Worm (Caenorhabditis elegans): ENCODE data around the gene srx-65.

DNA sequence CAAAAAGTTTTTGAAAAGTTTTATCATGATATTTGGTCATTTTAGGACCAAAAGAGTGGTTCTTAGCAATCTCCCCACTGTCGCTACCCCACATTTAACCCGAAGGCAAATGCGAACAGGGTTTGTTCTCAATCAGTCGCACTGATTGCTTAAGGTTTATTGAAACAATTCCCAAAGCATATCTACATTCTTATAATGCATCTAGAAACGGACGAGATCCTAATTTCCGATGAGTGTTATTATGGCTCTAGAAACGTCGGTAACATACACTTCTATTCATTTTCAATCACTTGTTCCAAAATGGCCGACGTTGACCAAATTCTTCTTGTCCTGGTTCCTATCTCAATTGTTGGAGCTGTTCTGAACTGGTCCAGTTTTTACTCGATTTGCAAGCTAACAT, at the start of gene srx-65:
- TF ChIP-seq aha-1 (tag; optimal IDR thresholded peaks at IDR 0.05), result no peak
- TF ChIP-seq unc-130 (tag; optimal IDR thresholded peaks at IDR 0.05), result no peak
- no peak for TF ChIP-seq blmp-1 (tag; optimal IDR thresholded peaks at IDR 0.05)
- TF ChIP-seq sox-4 (tag; optimal IDR thresholded peaks at IDR 0.05), result no peak
- TF ChIP-seq mep-1 (tag; optimal IDR thresholded peaks at IDR 0.05), result no peak
- no peak for TF ChIP-seq egl-27 (tag; optimal IDR thresholded peaks at IDR 0.05)
- no peak for TF ChIP-seq pag-3 (tag; optimal IDR thresholded peaks at IDR 0.05; ENCODE audit: borderline replicate concordance, insufficient read depth)
- no peak for TF ChIP-seq lin-39 (tag; optimal IDR thresholded peaks at IDR 0.05)
- TF ChIP-seq nhr-237 (tag; optimal IDR thresholded peaks at IDR 0.05), result no peak
